Worm (Caenorhabditis elegans) whole organism, midembryonic: ENCODE results near the gene lgc-26.

ENCODE experiments used
- T22C8.4 ChIP-seq: fragments of 200-800 bp; sonication (Bioruptor generic); IDR thresholded peaks from 2 replicates; pipeline ENCODE4 v1.3.6; 2022; ENCODE audit warnings: missing genetic modification characterization, missing compliant biosample characterization
- flt-1 ChIP-seq: fragments of 200-800 bp; sonication (Bioruptor generic); IDR thresholded peaks from 2 replicates; pipeline ENCODE4 v1.3.6; 2022; ENCODE audit warnings: missing genetic modification characterization, missing compliant biosample characterization
- klf-2 ChIP-seq: fragments of 200-800 bp; sonication (Bioruptor generic); conservative IDR thresholded peaks from 2 replicates; pipeline ENCODE4 v1.3.6; 2022; ENCODE audit warnings: missing genetic modification reagents, missing genetic modification characterization, missing compliant biosample characterization
- ref-1 ChIP-seq: fragments of 200-800 bp; sonication (Bioruptor generic); conservative IDR thresholded peaks from 2 replicates; pipeline ENCODE4 v1.3.6; 2022; ENCODE audit warnings: missing genetic modification reagents, missing genetic modification characterization, missing compliant biosample characterization
- ztf-23 ChIP-seq: fragments of 200-800 bp; sonication (Bioruptor generic); IDR thresholded peaks from 2 replicates; pipeline ENCODE4 v1.3.6; 2022; ENCODE audit warnings: missing genetic modification reagents, missing genetic modification characterization, missing compliant biosample characterization

- TF ChIP-seq klf-2 (GFP tag; lab: Robert Waterston, UW) (no peak), T22C8.4 (GFP tag; lab: Robert Waterston, UW) (no peak), flt-1 (GFP tag; lab: Robert Waterston, UW) (no peak), ztf-23 (GFP tag; lab: Robert Waterston, UW) (no peak), ref-1 (GFP tag; lab: Robert Waterston, UW) (no peak)
These were observed 17.2 kb downstream of the lgc-26 start for ce11 chrV:285298-285697.
